Worm (Caenorhabditis elegans) whole organism, midembryonic: ENCODE results near the gene C08F11.12.

Experiments used
- T22C8.4 ChIP-seq: fragments of 200-800 bp; sonication (Bioruptor generic); IDR thresholded peaks from 2 replicates; pipeline ENCODE4 v1.3.6; 2022; ENCODE audit warnings: missing genetic modification characterization, missing compliant biosample characterization
- flt-1 ChIP-seq: fragments of 200-800 bp; sonication (Bioruptor generic); IDR thresholded peaks from 2 replicates; pipeline ENCODE4 v1.3.6; 2022; ENCODE audit warnings: missing genetic modification characterization, missing compliant biosample characterization
- klf-2 ChIP-seq: fragments of 200-800 bp; sonication (Bioruptor generic); conservative IDR thresholded peaks from 2 replicates; pipeline ENCODE4 v1.3.6; 2022; ENCODE audit warnings: missing genetic modification reagents, missing genetic modification characterization, missing compliant biosample characterization
- med-1 ChIP-seq: sonication (generic microtip); optimal IDR thresholded peaks from 2 replicates; lab custom pipeline; 2017; ENCODE audit warnings: missing genetic modification characterization, mild to moderate bottlenecking, missing compliant biosample characterization, antibody characterized with exemption, missing genetic modification reagents; ENCODE audit not compliant: insufficient read depth
- ref-1 ChIP-seq: fragments of 200-800 bp; sonication (Bioruptor generic); conservative IDR thresholded peaks from 2 replicates; pipeline ENCODE4 v1.3.6; 2022; ENCODE audit warnings: missing genetic modification reagents, missing genetic modification characterization, missing compliant biosample characterization
- tab-1 ChIP-seq: fragments of 200-800 bp; sonication (Bioruptor generic); IDR thresholded peaks from 2 replicates; pipeline ENCODE4 v1.3.6; 2022; ENCODE audit warnings: missing genetic modification characterization, missing compliant biosample characterization
- ztf-23 ChIP-seq: fragments of 200-800 bp; sonication (Bioruptor generic); IDR thresholded peaks from 2 replicates; pipeline ENCODE4 v1.3.6; 2022; ENCODE audit warnings: missing genetic modification reagents, missing genetic modification characterization, missing compliant biosample characterization
- ztf-29 ChIP-seq: fragments of 200-800 bp; sonication (Bioruptor generic); IDR thresholded peaks from 2 replicates; pipeline ENCODE4 v1.3.6; 2022; ENCODE audit warnings: missing genetic modification reagents, missing genetic modification characterization, missing compliant biosample characterization

DNA sequence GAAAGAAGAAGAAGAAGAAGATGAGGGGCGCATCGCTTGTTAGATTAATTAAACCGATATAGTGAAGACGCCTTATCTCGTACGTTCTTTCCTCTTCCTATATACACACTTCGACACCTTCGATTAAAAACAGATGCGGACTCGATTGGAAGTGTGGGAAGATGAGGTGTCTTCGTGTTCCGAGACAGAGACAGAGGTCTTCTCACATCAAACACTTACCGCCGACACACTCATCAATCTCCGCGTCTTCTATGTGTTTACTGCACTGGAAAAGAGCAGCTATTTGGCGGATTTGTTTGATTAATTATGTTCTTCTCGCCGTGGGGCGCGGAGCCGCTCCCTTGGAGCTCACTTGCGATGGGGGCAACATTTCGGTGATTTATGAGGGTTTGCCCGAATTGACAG is 48.1 kb upstream of the C08F11.12 start:
- TF ChIP-seq flt-1 (GFP tag; lab: Robert Waterston, UW) (no peak), klf-2 (GFP tag; lab: Robert Waterston, UW) (0 out of 2 replicates have a peak, but pooled peaks have one; percentile 12), ztf-23 (GFP tag; lab: Robert Waterston, UW) (no peak), T22C8.4 (no peak), ref-1 (GFP tag; lab: Robert Waterston, UW) (no peak), tab-1 (GFP tag; lab: Robert Waterston, UW) (no peak), med-1 (GFP tag; lab: Kevin White, UChicago) (no peak), ztf-29 (no peak)
